Worm (Caenorhabditis elegans): ENCODE data around the gene Y13C8A.1.

DNA sequence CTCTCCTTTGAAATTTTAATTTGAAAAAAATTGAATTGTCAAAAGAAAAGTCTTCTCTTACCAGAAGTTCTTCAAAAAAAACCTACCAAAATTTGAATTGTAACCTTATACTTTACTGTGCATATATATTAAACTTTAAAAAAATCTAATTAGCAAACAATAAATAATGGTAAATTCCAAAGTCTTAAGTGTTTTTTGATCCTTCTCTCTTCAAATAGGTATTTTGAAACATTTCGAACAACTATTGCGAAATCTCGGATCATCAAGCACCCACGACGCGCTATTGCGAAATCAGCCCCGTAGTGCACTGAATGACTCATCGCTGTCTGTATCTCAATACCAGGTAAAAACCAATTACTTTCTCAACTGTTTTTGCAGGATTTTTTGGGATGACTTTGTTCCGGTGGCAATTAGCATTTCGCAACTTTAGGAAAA, 47.2 kb downstream of the Y13C8A.1 start:
- TF ChIP-seq nhr-11 (tag; optimal IDR thresholded peaks at IDR 0.05), result peak; percentile 67
- TF ChIP-seq unc-62 (GFP tag; optimal IDR thresholded peaks at IDR 0.05 in 1 of 2), result peak in 1 of 2 experiments; percentile 95
- TF ChIP-seq unc-62 (tag; optimal IDR thresholded peaks at IDR 0.05), result no peak
